Worm (Caenorhabditis elegans): Measurements from ENCODE around the gene T10B10.8.

DNA sequence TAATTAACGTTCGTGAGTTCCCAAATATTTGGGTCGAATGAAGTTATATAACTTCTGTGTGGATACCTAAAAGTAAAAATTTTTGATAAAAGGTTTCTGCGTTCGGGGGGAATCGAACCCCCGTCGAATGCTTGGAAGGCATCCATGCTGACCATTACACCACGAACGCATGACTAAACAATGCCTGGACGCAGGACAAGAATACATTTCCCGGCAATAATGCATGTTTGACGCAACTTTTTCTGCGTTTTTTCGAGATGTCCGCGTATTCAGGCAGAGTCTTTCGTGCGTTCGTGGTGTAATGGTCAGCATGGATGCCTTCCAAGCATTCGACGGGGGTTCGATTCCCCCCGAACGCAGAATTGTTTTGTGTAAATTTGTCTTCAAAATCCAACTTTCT is 34.7 kb upstream of the T10B10.8 start:
- TF ChIP-seq elt-3 (tag; optimal IDR thresholded peaks at IDR 0.05) (no peak), nhr-10 (tag; optimal IDR thresholded peaks at IDR 0.05) (no peak), ztf-11 (tag; optimal IDR thresholded peaks at IDR 0.05) (no peak), snpc-4 (tag; optimal IDR thresholded peaks at IDR 0.05) (no peak), unc-55 (GFP tag; optimal IDR thresholded peaks at IDR 0.05) (peak; percentile 65)

Measured in whole organism, L2 larva.